Fruit fly (Drosophila melanogaster) whole organism, pupa: ENCODE results near the gene tna.

Experiments
- CG12605 ChIP-seq: fragments of 200-800 bp; sonication (Bioruptor generic); IDR thresholded peaks from 2 replicates; pipeline ENCODE4 v1.3.6; 2022; ENCODE audit warnings: missing biosample characterization, missing genetic modification characterization
- CG13204 ChIP-seq: fragments of 200-800 bp; sonication (Bioruptor generic); optimal IDR thresholded peaks from 2 replicates; lab custom pipeline; 2018; ENCODE audit warnings: missing biosample characterization, mild to moderate bottlenecking, missing genetic modification characterization, moderate library complexity
- CG32121 ChIP-seq: fragments of 200-800 bp; sonication (Bioruptor generic); IDR thresholded peaks from 2 replicates; pipeline ENCODE4 v1.3.6; 2022; ENCODE audit warnings: missing biosample characterization, missing genetic modification characterization
- CG4496 ChIP-seq: fragments of 200-800 bp; sonication (Bioruptor generic); IDR thresholded peaks from 3 replicates; pipeline ENCODE4 v1.3.6; 2022; ENCODE audit warnings: missing biosample characterization, missing genetic modification characterization
- CG8301 ChIP-seq: fragments of 200-800 bp; sonication (Bioruptor generic); optimal IDR thresholded peaks from 2 replicates; lab custom pipeline; 2018; ENCODE audit warnings: missing biosample characterization, mild to moderate bottlenecking, missing genetic modification characterization
- CG9948 ChIP-seq: fragments of 200-800 bp; sonication (Bioruptor generic); optimal IDR thresholded peaks from 2 replicates; lab custom pipeline; 2018; ENCODE audit warnings: missing biosample characterization, mild to moderate bottlenecking, missing genetic modification characterization, moderate library complexity
- D1 ChIP-seq: fragments of 200-800 bp; sonication (Bioruptor generic); optimal IDR thresholded peaks from 2 replicates; lab custom pipeline; 2018; ENCODE audit warnings: missing biosample characterization, mild to moderate bottlenecking, missing genetic modification characterization, moderate library complexity
- Ets98B ChIP-seq: fragments of 200-800 bp; sonication (Bioruptor generic); IDR thresholded peaks from 2 replicates; pipeline ENCODE4 v1.3.6; 2022; ENCODE audit warnings: missing biosample characterization, missing genetic modification characterization
- fd96Ca ChIP-seq: fragments of 200-800 bp; sonication (Bioruptor generic); IDR thresholded peaks from 3 replicates; pipeline ENCODE4 v1.3.6; 2022; ENCODE audit warnings: missing biosample characterization, missing genetic modification characterization
- gl ChIP-seq: fragments of 200-800 bp; sonication (Bioruptor generic); optimal IDR thresholded peaks from 2 replicates; lab custom pipeline; 2018; ENCODE audit warnings: missing biosample characterization, mild to moderate bottlenecking, missing genetic modification characterization
- rn ChIP-seq: fragments of 200-800 bp; sonication (Bioruptor generic); IDR thresholded peaks from 2 replicates; pipeline ENCODE4 v1.3.6; 2022; ENCODE audit warnings: missing biosample characterization, missing genetic modification characterization

dm6 chr3L:10896923-10897322, 61.6 kb downstream of the tna start:
- TF ChIP-seq fd96Ca (GFP tag; lab: Robert Waterston, UW), result no peak
- no peak for TF ChIP-seq Ets98B (GFP tag; lab: Robert Waterston, UW)
- TF ChIP-seq CG9948 (tag; lab: Kevin White, UChicago), result no peak
- TF ChIP-seq D1 (tag; lab: Kevin White, UChicago), result no peak
- no peak for TF ChIP-seq CG4496 (GFP tag; lab: Robert Waterston, UW)
- TF ChIP-seq CG12605, result no peak
- no peak for TF ChIP-seq rn
- no peak for TF ChIP-seq gl (tag; lab: Kevin White, UChicago)
- no peak for TF ChIP-seq CG13204 (GFP tag; lab: Kevin White, UChicago)
- no peak for TF ChIP-seq CG8301 (tag; lab: Kevin White, UChicago)
- no peak for TF ChIP-seq CG32121 (GFP tag; lab: Robert Waterston, UW)
